Fruit fly (Drosophila melanogaster) whole organism, adult: ENCODE results near the gene Gr61a.

ENCODE experiments used
- CG11617 ChIP-seq: fragments of 200-800 bp; sonication (Bioruptor generic); optimal IDR thresholded peaks from 2 replicates; lab custom pipeline; 2017; ENCODE audit warnings: mild to moderate bottlenecking, missing biosample characterization, missing genetic modification reagents, missing genetic modification characterization
- CG7101 ChIP-seq: fragments of 200-800 bp; sonication (Bioruptor generic); optimal IDR thresholded peaks from 2 replicates; lab custom pipeline; 2018; ENCODE audit warnings: missing biosample characterization, mild to moderate bottlenecking, missing genetic modification characterization, moderate library complexity
- pad ChIP-seq: fragments of 200-800 bp; sonication (Bioruptor generic); optimal IDR thresholded peaks from 3 replicates; lab custom pipeline; 2017; ENCODE audit warnings: missing biosample characterization, missing genetic modification characterization, mild to moderate bottlenecking, moderate library complexity, missing genetic modification reagents
- toe ChIP-seq: fragments of 200-800 bp; sonication (Bioruptor generic); optimal IDR thresholded peaks from 2 replicates; lab custom pipeline; 2016; ENCODE audit warnings: missing biosample characterization, missing genetic modification characterization

dm6 chr3L:823597-823996 lies 17.7 kb upstream of the Gr61a start:
- TF ChIP-seq CG11617 (no peak), pad (GFP tag; lab: Kevin White, UChicago) (no peak), toe (GFP tag; lab: Kevin White, UChicago) (no peak), CG7101 (tag; lab: Kevin White, UChicago) (no peak)
